Worm (Caenorhabditis elegans) whole organism, L4/young adult: ENCODE results near the gene gsr-1.
A peak's percentile ranks its signal among the peaks of the same experiment; 100 is the strongest.

ENCODE experiments used
- W03F9.2 ChIP-seq: fragments of 150-350 bp; optimal IDR thresholded peaks from 2 replicates; lab custom pipeline; 2014; ENCODE audit warnings: missing biosample characterization, missing genetic modification characterization
- dao-5 ChIP-seq: sonication (generic microtip); optimal IDR thresholded peaks from 2 replicates; lab custom pipeline; 2016; ENCODE audit warnings: missing genotype, missing genetic modification characterization, moderate library complexity, missing compliant biosample characterization
- him-1 ChIP-seq: sonication (generic microtip); optimal IDR thresholded peaks from 2 replicates; lab custom pipeline; 2016; ENCODE audit warnings: missing genotype, missing genetic modification reagents, missing genetic modification characterization, missing compliant biosample characterization

Gene gsr-1

ce11 chrIII:3675480-3675879 is 24.8 kb downstream of the gsr-1 start:
- no peak for TF ChIP-seq dao-5 (tag; lab: Kevin White, UChicago)
- no peak for TF ChIP-seq W03F9.2 (tag; lab: Kevin White, UChicago)
- no peak for TF ChIP-seq him-1 (tag; lab: Kevin White, UChicago)

- TF ChIP-seq dao-5 (tag; lab: Kevin White, UChicago) = no peak
- TF ChIP-seq him-1 (tag; lab: Kevin White, UChicago) = peak; percentile 92
These were observed 26.7 kb downstream of the gsr-1 start for ce11 chrIII:3677378-3677777.

ce11 chrIII:3679083-3679482 is 28.4 kb downstream of the gsr-1 start:
- TF ChIP-seq W03F9.2 (tag; lab: Kevin White, UChicago) = no peak
- no peak for TF ChIP-seq dao-5 (tag; lab: Kevin White, UChicago)

- no peak for TF ChIP-seq W03F9.2 (tag; lab: Kevin White, UChicago)
- TF ChIP-seq dao-5 (tag; lab: Kevin White, UChicago) = no peak
- no peak for TF ChIP-seq him-1 (tag; lab: Kevin White, UChicago)
These were observed 30.7 kb downstream of the gsr-1 start for ce11 chrIII:3681351-3681938.

- TF ChIP-seq dao-5 (tag; lab: Kevin White, UChicago) = no peak
- TF ChIP-seq him-1 (tag; lab: Kevin White, UChicago) = no peak
- TF ChIP-seq W03F9.2 (tag; lab: Kevin White, UChicago) = no peak
These were observed 32.2 kb downstream of the gsr-1 start for ce11 chrIII:3682869-3683403.

- no peak for TF ChIP-seq dao-5 (tag; lab: Kevin White, UChicago)
- no peak for TF ChIP-seq W03F9.2 (tag; lab: Kevin White, UChicago)
- no peak for TF ChIP-seq him-1 (tag; lab: Kevin White, UChicago)
These were observed 41.8 kb downstream of the gsr-1 start for ce11 chrIII:3692516-3692915.

- TF ChIP-seq W03F9.2 (tag; lab: Kevin White, UChicago) = no peak
- TF ChIP-seq him-1 (tag; lab: Kevin White, UChicago) = no peak
- TF ChIP-seq dao-5 (tag; lab: Kevin White, UChicago) = no peak
These were observed 43.9 kb downstream of the gsr-1 start, which contains the start of gene npr-15 for ce11 chrIII:3694572-3694971. TSS of gene npr-15 (minus strand) at chrIII:3694672.

- TF ChIP-seq him-1 (tag; lab: Kevin White, UChicago) = no peak
These were observed 47.7 kb downstream of the gsr-1 start for ce11 chrIII:3698366-3698765.

ce11 chrIII:3699275-3699674 is 48.6 kb downstream of the gsr-1 start, which contains the start of gene cyn-9:
TSS of gene cyn-9 (minus strand) at chrIII:3699640.
- TF ChIP-seq dao-5 (tag; lab: Kevin White, UChicago) (no peak), W03F9.2 (tag; lab: Kevin White, UChicago) (no peak), him-1 (tag; lab: Kevin White, UChicago) (no peak)

ce11 chrIII:3701411-3702310 is 51.0 kb downstream of the gsr-1 start, which contains the start of the genes pdi-1 and C14B1.2:
TSS of gene pdi-1 (minus strand) at chrIII:3701461.
TSS of gene C14B1.2 (plus strand) at chrIII:3702260.
- TF ChIP-seq W03F9.2 (tag; lab: Kevin White, UChicago) (no peak), him-1 (tag; lab: Kevin White, UChicago) (no peak), dao-5 (tag; lab: Kevin White, UChicago) (no peak)
